Fruit fly (Drosophila melanogaster): ENCODE measurements around the gene CG17572.

dm6 chr2L:19069548-19070145 is 4.3 kb downstream of the CG17572 start, which contains the start of gene CG10702:
- TF ChIP-seq esn (GFP tag; optimal IDR thresholded peaks at IDR 0.05) (no peak), eg (GFP tag; IDR thresholded peaks at IDR 0.05) (peak; percentile 55; the same call in 2 of the 3 replicates), Sox15 (GFP tag; optimal IDR thresholded peaks at IDR 0.05) (no peak), topi (GFP tag; optimal IDR thresholded peaks at IDR 0.05) (no peak), dsx (GFP tag; optimal IDR thresholded peaks at IDR 0.05; ENCODE audit: poor library complexity, severe bottlenecking) (no peak), CG11902 (GFP tag; optimal IDR thresholded peaks at IDR 0.05) (no peak), CG10669 (GFP tag; optimal IDR thresholded peaks at IDR 0.05) (no peak), CG6854 (GFP tag; optimal IDR thresholded peaks at IDR 0.05) (no peak), net (GFP tag; optimal IDR thresholded peaks at IDR 0.05) (no peak), CG7368 (GFP tag; optimal IDR thresholded peaks at IDR 0.05) (no peak), Hr39 (GFP tag; optimal IDR thresholded peaks at IDR 0.05) (peak; percentile 1), CG6792 (GFP tag; optimal IDR thresholded peaks at IDR 0.05) (no peak), OdsH (GFP tag; optimal IDR thresholded peaks at IDR 0.05) (no peak), CG31627 (GFP tag; optimal IDR thresholded peaks at IDR 0.05) (no peak)

All from whole organism, prepupa.